Fruit fly (Drosophila melanogaster) ovary, adult (tissue): Measurements from ENCODE around the gene CG1440.

Experiments used
- CG17801 ChIP-seq: fragments of 200-800 bp; optimal IDR thresholded peaks from 2 replicates; lab custom pipeline; 2019; ENCODE audit warnings: missing biosample characterization, mild to moderate bottlenecking, missing genetic modification characterization, moderate library complexity; ENCODE audit not compliant: partially characterized antibody

CG1440 gene

dm6 chrX:8416956-8417355 is 19.9 kb upstream of the CG1440 start:
- no peak for TF ChIP-seq CG17801 (GFP tag; lab: Kevin White, UChicago)

dm6 chrX:8419534-8419933 is 17.3 kb upstream of the CG1440 start:
- TF ChIP-seq CG17801 (GFP tag; lab: Kevin White, UChicago) = no peak

dm6 chrX:8420772-8421448 is 15.9 kb upstream of the CG1440 start:
- TF ChIP-seq CG17801 (GFP tag; lab: Kevin White, UChicago) = peak; percentile 96

dm6 chrX:8421449-8421795 is 15.4 kb upstream of the CG1440 start:
- no peak for TF ChIP-seq CG17801 (GFP tag; lab: Kevin White, UChicago)

dm6 chrX:8422643-8423042 is 14.2 kb upstream of the CG1440 start:
- TF ChIP-seq CG17801 (GFP tag; lab: Kevin White, UChicago) = no peak

dm6 chrX:8433709-8434108 is 3.1 kb upstream of the CG1440 start, which contains the start of gene CG32712:
CG32712 (minus strand) TSS chrX:8433809.
- TF ChIP-seq CG17801 (GFP tag; lab: Kevin White, UChicago) = no peak

dm6 chrX:8437285-8438110 is 641 bp downstream of the CG1440 start, which contains the start of gene Miga:
Miga (minus strand) TSS chrX:8437820.
- TF ChIP-seq CG17801 (GFP tag; lab: Kevin White, UChicago) = peak; percentile 50

dm6 chrX:8442161-8442560 is 5.3 kb downstream of the CG1440 start, which contains the start of gene CG12123:
CG12123 (minus strand) TSS chrX:8442348.
- no peak for TF ChIP-seq CG17801 (GFP tag; lab: Kevin White, UChicago)

dm6 chrX:8442912-8443311 is 6.1 kb downstream of the CG1440 start:
- TF ChIP-seq CG17801 (GFP tag; lab: Kevin White, UChicago) = no peak

dm6 chrX:8444279-8444678 is 7.4 kb downstream of the CG1440 start:
- no peak for TF ChIP-seq CG17801 (GFP tag; lab: Kevin White, UChicago)

dm6 chrX:8444883-8445572 is 8.2 kb downstream of the CG1440 start:
- peak; percentile 9 for TF ChIP-seq CG17801 (GFP tag; lab: Kevin White, UChicago)

- no peak for TF ChIP-seq CG17801 (GFP tag; lab: Kevin White, UChicago)
These were observed 10.3 kb downstream of the CG1440 start for dm6 chrX:8447166-8447565.

dm6 chrX:8448171-8448570 is 11.3 kb downstream of the CG1440 start:
- no peak for TF ChIP-seq CG17801 (GFP tag; lab: Kevin White, UChicago)

dm6 chrX:8450214-8450904 is 13.5 kb downstream of the CG1440 start:
- no peak for TF ChIP-seq CG17801 (GFP tag; lab: Kevin White, UChicago)

dm6 chrX:8452163-8452562 is 15.3 kb downstream of the CG1440 start:
- no peak for TF ChIP-seq CG17801 (GFP tag; lab: Kevin White, UChicago)
